Worm (Caenorhabditis elegans) whole organism, young adult: Measurements from ENCODE around the gene glb-24.

Experiments
- B0336.3 ChIP-seq: fragments of 200-800 bp; sonication (Bioruptor generic); IDR thresholded peaks from 2 replicates; pipeline ENCODE4 v1.3.6; 2022; ENCODE audit warnings: missing genetic modification characterization, missing compliant biosample characterization
- attf-6 ChIP-seq: fragments of 200-800 bp; sonication (Bioruptor generic); IDR thresholded peaks from 2 replicates; pipeline ENCODE4 v1.3.6; 2022; ENCODE audit warnings: missing genetic modification reagents, missing genetic modification characterization, missing compliant biosample characterization
- madf-8 ChIP-seq: fragments of 200-800 bp; sonication (Bioruptor generic); conservative IDR thresholded peaks from 2 replicates; pipeline ENCODE4 v1.3.6; 2022; ENCODE audit warnings: missing genetic modification reagents, missing genetic modification characterization, missing compliant biosample characterization
- rcor-1 ChIP-seq: fragments of 200-800 bp; sonication (Bioruptor generic); IDR thresholded peaks from 2 replicates; pipeline ENCODE4 v1.3.6; 2022; ENCODE audit warnings: missing genetic modification reagents, missing genetic modification characterization, missing compliant biosample characterization
- tbp1 ChIP-seq: fragments of 200-800 bp; sonication (Bioruptor generic); optimal IDR thresholded peaks from 2 replicates; lab custom pipeline; 2018; ENCODE audit warnings: mild to moderate bottlenecking, missing genetic modification characterization, missing compliant biosample characterization
- zim-3 ChIP-seq: sonication (generic microtip); optimal IDR thresholded peaks from 2 replicates; lab custom pipeline; 2017; ENCODE audit warnings: mild to moderate bottlenecking, missing genetic modification characterization, moderate library complexity, missing compliant biosample characterization

DNA sequence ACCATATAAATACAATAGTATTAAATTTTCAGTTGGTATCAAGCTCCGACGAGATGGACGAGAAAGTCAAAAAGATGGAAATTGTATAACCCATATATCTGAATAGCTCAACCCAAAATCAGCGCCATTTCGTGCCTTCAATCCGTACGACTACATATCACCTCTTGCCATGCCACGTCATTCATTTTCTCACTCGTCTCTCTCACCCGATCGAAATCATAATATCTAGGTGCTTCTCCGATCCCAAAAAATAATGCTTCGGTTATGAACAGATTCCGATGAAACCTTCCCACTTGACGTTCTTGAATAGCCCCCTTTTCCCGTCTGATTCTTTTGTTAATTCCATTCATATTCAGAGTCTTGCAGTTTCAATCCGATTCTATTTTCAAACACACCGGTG is 4.4 kb downstream of the glb-24 start:
- no peak for TF ChIP-seq zim-3 (tag; lab: Kevin White, UChicago)
- no peak for TF ChIP-seq madf-8
- TF ChIP-seq attf-6 (GFP tag; lab: Robert Waterston, UW) = no peak
- TF ChIP-seq tbp1 (GFP tag; lab: Kevin White, UChicago) = no peak
- no peak for TF ChIP-seq rcor-1 (GFP tag; lab: Robert Waterston, UW)
- no peak for TF ChIP-seq B0336.3
